Worm (Caenorhabditis elegans): ENCODE results near the gene srsx-15.

DNA sequence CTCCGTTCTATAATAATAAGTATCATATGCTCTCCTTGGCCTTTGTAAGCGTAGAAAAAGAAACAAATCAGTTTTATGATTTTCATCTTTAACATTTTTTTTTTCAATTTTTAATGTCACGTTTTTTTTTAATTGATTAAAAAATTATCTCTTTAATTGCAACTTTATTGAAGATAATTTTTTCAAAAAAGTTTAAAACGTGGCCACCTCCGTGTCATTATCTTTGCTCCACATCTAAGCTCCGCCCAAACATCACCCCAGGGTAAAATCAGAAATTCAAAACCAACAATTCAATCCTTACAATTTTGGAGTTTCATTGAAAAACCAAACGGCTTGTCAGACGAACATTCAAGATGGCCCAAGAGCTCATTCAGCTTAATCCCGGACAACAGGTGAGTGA lies 8.0 kb upstream of the srsx-15 start, which contains the start of gene ttbk-8.2:
- TF ChIP-seq egl-18 (GFP tag; IDR thresholded peaks at IDR 0.05) = no peak
- TF ChIP-seq let-526 (GFP tag; IDR thresholded peaks at IDR 0.05) = no peak
- TF ChIP-seq snpc-1.3 (tag; optimal IDR thresholded peaks at IDR 0.05; ENCODE audit: insufficient read depth) = no peak
- no peak for TF ChIP-seq aptf-2 (GFP tag; conservative IDR thresholded peaks at IDR 0.05)
- TF ChIP-seq lsl-1 (GFP tag; optimal IDR thresholded peaks at IDR 0.05) = no peak
- no peak for TF ChIP-seq F33H1.4 (GFP tag; IDR thresholded peaks at IDR 0.05)
- no peak for TF ChIP-seq dox-1 (GFP tag; IDR thresholded peaks at IDR 0.05)
- TF ChIP-seq mcd-1 (GFP tag; IDR thresholded peaks at IDR 0.05) = no peak
- TF ChIP-seq F55B11.4 (tag; optimal IDR thresholded peaks at IDR 0.05; ENCODE audit: borderline replicate concordance, insufficient read depth) = no peak
- no peak for TF ChIP-seq ama-1 (optimal IDR thresholded peaks at IDR 0.05)
- no peak for TF ChIP-seq ama-1 (GFP tag; optimal IDR thresholded peaks at IDR 0.05)
- no peak for TF ChIP-seq somi-1 (GFP tag; optimal IDR thresholded peaks at IDR 0.05)

Measured in whole organism, young adult.